Worm (Caenorhabditis elegans) whole organism, early embryonic: ENCODE data around the gene hlh-11.

ENCODE experiments used
- B0310.2 ChIP-seq: sonication (generic microtip); optimal IDR thresholded peaks from 2 replicates; lab custom pipeline; 2016; ENCODE audit warnings: mild to moderate bottlenecking, missing genetic modification characterization, missing compliant biosample characterization
- F13C5.2 ChIP-seq: sonication (generic microtip); optimal IDR thresholded peaks from 2 replicates; lab custom pipeline; 2017; ENCODE audit warnings: mild to moderate bottlenecking, missing genetic modification characterization, inconsistent platforms, missing compliant biosample characterization
- aly-1 ChIP-seq: sonication (generic microtip); optimal IDR thresholded peaks from 2 replicates; lab custom pipeline; 2016; ENCODE audit warnings: missing genetic modification characterization, missing compliant biosample characterization
- ama-1 ChIP-seq: fragments of 150-350 bp; optimal IDR thresholded peaks from 2 replicates; lab custom pipeline; 2014
- ceh-13 ChIP-seq: fragments of 200-800 bp; sonication (Bioruptor generic); optimal IDR thresholded peaks from 2 replicates; lab custom pipeline; 2018; ENCODE audit warnings: mild to moderate bottlenecking, missing genetic modification characterization, missing compliant biosample characterization
- ceh-36 ChIP-seq: sonication (generic microtip); optimal IDR thresholded peaks from 2 replicates; lab custom pipeline; 2016; ENCODE audit warnings: missing genetic modification characterization, inconsistent platforms, missing compliant biosample characterization
- ets-7 ChIP-seq: sonication (generic microtip); optimal IDR thresholded peaks from 2 replicates; lab custom pipeline; 2016; ENCODE audit warnings: missing genotype, missing genetic modification characterization, missing compliant biosample characterization
- hmbx-1 ChIP-seq: sonication (generic microtip); optimal IDR thresholded peaks from 2 replicates; lab custom pipeline; 2016; ENCODE audit warnings: mild to moderate bottlenecking, missing genetic modification characterization, missing compliant biosample characterization
- hnd-1 ChIP-seq: sonication (generic microtip); optimal IDR thresholded peaks from 2 replicates; lab custom pipeline; 2016; ENCODE audit warnings: missing genetic modification characterization, missing compliant biosample characterization
- sea-1 ChIP-seq: fragments of 200-800 bp; sonication (Bioruptor generic); conservative IDR thresholded peaks from 2 replicates; pipeline ENCODE4 v1.3.6; 2022; ENCODE audit warnings: missing genetic modification characterization, missing compliant biosample characterization
- tbx-37 ChIP-seq: fragments of 200-800 bp; sonication (Bioruptor generic); conservative IDR thresholded peaks from 2 replicates; pipeline ENCODE4 v1.3.6; 2022; ENCODE audit warnings: missing genetic modification reagents, missing genetic modification characterization, missing compliant biosample characterization
- tra-4 ChIP-seq: sonication (generic microtip); optimal IDR thresholded peaks from 2 replicates; lab custom pipeline; 2017; ENCODE audit warnings: missing genetic modification characterization, missing compliant biosample characterization

- TF ChIP-seq sea-1 (GFP tag; lab: Robert Waterston, UW) (no peak), tra-4 (tag; lab: Kevin White, UChicago) (no peak), hmbx-1 (tag; lab: Kevin White, UChicago) (no peak), ama-1 (lab: Kevin White, UChicago) (no peak), ceh-36 (tag; lab: Kevin White, UChicago) (no peak), ets-7 (no peak), tbx-37 (GFP tag; lab: Robert Waterston, UW) (no peak), B0310.2 (tag; lab: Kevin White, UChicago) (no peak), hnd-1 (tag; lab: Kevin White, UChicago) (no peak), ceh-13 (GFP tag; lab: Kevin White, UChicago) (no peak), aly-1 (tag; lab: Kevin White, UChicago) (no peak), F13C5.2 (tag; lab: Kevin White, UChicago) (no peak)
Measured at ce11 chrIII:9662266-9662959, 42.9 kb downstream of the hlh-11 start.
